Fruit fly (Drosophila melanogaster) whole organism, embryonic: ENCODE results near the gene CG7963.
A peak's percentile ranks its signal among the peaks of the same experiment; 100 is the strongest.

Experiments used
- ATbp ChIP-seq: fragments of 200-800 bp; sonication (Bioruptor generic); optimal IDR thresholded peaks from 2 replicates; lab custom pipeline; 2017; ENCODE audit warnings: missing biosample characterization, mild to moderate bottlenecking, missing genetic modification characterization, missing genetic modification reagents
- Ada2b ChIP-seq: fragments of 200-800 bp; sonication (Bioruptor generic); IDR thresholded peaks from 2 replicates; pipeline ENCODE4 v1.3.6; 2022; ENCODE audit warnings: missing biosample characterization, missing genetic modification characterization
- Adf1 ChIP-seq: fragments of 200-800 bp; sonication (Bioruptor generic); IDR thresholded peaks from 2 replicates; pipeline ENCODE4 v1.3.6; 2022; ENCODE audit warnings: missing biosample characterization, missing genetic modification characterization
- Antp ChIP-seq: fragments of 200-800 bp; sonication (Bioruptor generic); optimal IDR thresholded peaks from 3 replicates; lab custom pipeline; 2016; ENCODE audit warnings: missing biosample characterization, missing genetic modification characterization
- CG12659 ChIP-seq: fragments of 200-800 bp; sonication (Bioruptor generic); optimal IDR thresholded peaks from 3 replicates; lab custom pipeline; 2017; ENCODE audit warnings: mild to moderate bottlenecking, missing biosample characterization, missing genetic modification reagents, missing genetic modification characterization
- CG14667 ChIP-seq: fragments of 200-800 bp; sonication (Bioruptor generic); IDR thresholded peaks from 2 replicates; pipeline ENCODE4 v1.3.6; 2022; ENCODE audit warnings: missing biosample characterization, missing genetic modification characterization
- CG14710 ChIP-seq: fragments of 200-800 bp; sonication (Bioruptor generic); optimal IDR thresholded peaks from 3 replicates; lab custom pipeline; 2019; ENCODE audit warnings: missing biosample characterization, mild to moderate bottlenecking, missing genetic modification characterization, moderate library complexity
- CG15011 ChIP-seq: fragments of 200-800 bp; sonication (Bioruptor generic); optimal IDR thresholded peaks from 3 replicates; lab custom pipeline; 2018; ENCODE audit warnings: missing biosample characterization, mild to moderate bottlenecking, missing genetic modification characterization
- CG17186 ChIP-seq: fragments of 200-800 bp; sonication (Bioruptor generic); optimal IDR thresholded peaks from 3 replicates; lab custom pipeline; 2017; ENCODE audit warnings: missing biosample characterization, missing genetic modification reagents, missing genetic modification characterization
- CG17612 ChIP-seq: fragments of 200-800 bp; sonication (Bioruptor generic); IDR thresholded peaks from 2 replicates; pipeline ENCODE4 v1.3.6; 2022; ENCODE audit warnings: missing biosample characterization, missing genetic modification characterization
- CG1792 ChIP-seq: fragments of 200-800 bp; sonication (Bioruptor generic); optimal IDR thresholded peaks from 2 replicates; lab custom pipeline; 2016; ENCODE audit warnings: missing biosample characterization, missing genetic modification characterization
- CG2129 ChIP-seq: fragments of 200-800 bp; sonication (Bioruptor generic); IDR thresholded peaks from 2 replicates; pipeline ENCODE4 v1.3.6; 2022; ENCODE audit warnings: missing biosample characterization, missing genetic modification characterization; ENCODE audit not compliant: partially characterized antibody
- CG30431 ChIP-seq: fragments of 200-800 bp; sonication (Bioruptor generic); optimal IDR thresholded peaks from 2 replicates; lab custom pipeline; 2017; ENCODE audit warnings: missing biosample characterization, missing genetic modification characterization
- CG31441 ChIP-seq: fragments of 200-800 bp; sonication (Bioruptor generic); IDR thresholded peaks from 2 replicates; pipeline ENCODE4 v1.3.6; 2022; ENCODE audit warnings: missing biosample characterization, missing genetic modification characterization
- CG4282 ChIP-seq: fragments of 200-800 bp; sonication (Bioruptor generic); optimal IDR thresholded peaks from 2 replicates; lab custom pipeline; 2016; ENCODE audit warnings: missing biosample characterization, missing genetic modification characterization
- CG6683 ChIP-seq: fragments of 200-800 bp; sonication (Bioruptor generic); optimal IDR thresholded peaks from 2 replicates; lab custom pipeline; 2017; ENCODE audit warnings: missing biosample characterization, mild to moderate bottlenecking, missing genetic modification characterization, missing genetic modification reagents
- CG8924 ChIP-seq: fragments of 200-800 bp; optimal IDR thresholded peaks from 3 replicates; lab custom pipeline; 2019; ENCODE audit warnings: missing biosample characterization, mild to moderate bottlenecking, missing genetic modification characterization, moderate library complexity
- CG9727 ChIP-seq: fragments of 200-800 bp; sonication (Bioruptor generic); optimal IDR thresholded peaks from 3 replicates; lab custom pipeline; 2017; ENCODE audit warnings: missing biosample characterization, mild to moderate bottlenecking, missing genetic modification characterization
- CTCF ChIP-seq: fragments of 200-800 bp; sonication (Bioruptor generic); optimal IDR thresholded peaks from 2 replicates; lab custom pipeline; 2017; ENCODE audit warnings: missing biosample characterization, mild to moderate bottlenecking, missing genetic modification characterization, moderate library complexity
- Dbx ChIP-seq: fragments of 200-800 bp; sonication (Bioruptor generic); IDR thresholded peaks from 3 replicates; pipeline ENCODE4 v1.3.6; 2022; ENCODE audit warnings: missing biosample characterization, missing genetic modification characterization
- GATAe ChIP-seq: fragments of 200-800 bp; sonication (Bioruptor generic); conservative IDR thresholded peaks from 2 replicates; pipeline ENCODE4 v1.3.6; 2022; ENCODE audit warnings: missing biosample characterization, missing genetic modification characterization
- HLH3B ChIP-seq: fragments of 200-800 bp; sonication (Bioruptor generic); IDR thresholded peaks from 2 replicates; pipeline ENCODE4 v1.3.6; 2022; ENCODE audit warnings: missing biosample characterization, missing genetic modification characterization
- Lpt ChIP-seq: fragments of >200 bp; optimal IDR thresholded peaks from 2 replicates; lab custom pipeline; 2018; ENCODE audit warnings: missing biosample characterization, missing genetic modification characterization
- MESR4 ChIP-seq: fragments of 200-800 bp; sonication (Bioruptor generic); optimal IDR thresholded peaks from 2 replicates; lab custom pipeline; 2018; ENCODE audit warnings: missing biosample characterization, mild to moderate bottlenecking, missing genetic modification characterization, moderate library complexity
- Mad ChIP-seq: fragments of 200-800 bp; sonication (Bioruptor generic); optimal IDR thresholded peaks from 2 replicates; lab custom pipeline; 2016; ENCODE audit warnings: missing biosample characterization, missing genetic modification characterization
- Nf-YB ChIP-seq: fragments of 200-800 bp; sonication (Bioruptor generic); optimal IDR thresholded peaks from 3 replicates; lab custom pipeline; 2019; ENCODE audit warnings: missing biosample characterization, mild to moderate bottlenecking, missing genetic modification characterization, moderate library complexity
- PHDP ChIP-seq: fragments of 200-800 bp; sonication (Bioruptor generic); optimal IDR thresholded peaks from 3 replicates; lab custom pipeline; 2018; ENCODE audit warnings: missing biosample characterization, mild to moderate bottlenecking, missing genetic modification characterization, moderate library complexity
- Sry-δ ChIP-seq: fragments of 200-800 bp; sonication (Bioruptor generic); optimal IDR thresholded peaks from 2 replicates; lab custom pipeline; 2016; ENCODE audit warnings: missing biosample characterization, missing genetic modification characterization
- TFAM ChIP-seq: fragments of 200-800 bp; sonication (Bioruptor generic); optimal IDR thresholded peaks from 2 replicates; lab custom pipeline; 2017; ENCODE audit warnings: missing biosample characterization, missing genetic modification characterization, inconsistent platforms
- Trl ChIP-seq, 3 experiments: fragments of >200 bp in 2 of 3; fragments of 200-800 bp in 1 of 3; sonication (Bioruptor generic) in 1 of 3; optimal IDR thresholded peaks; 2 replicates in 1 of 3; 3 replicates in 2 of 3; lab custom pipeline; 2016 to 2017; ENCODE audit warnings: missing biosample characterization in 1 of 3, missing genetic modification characterization in 1 of 3
- amos ChIP-seq: fragments of 200-800 bp; sonication (Bioruptor generic); IDR thresholded peaks from 2 replicates; pipeline ENCODE4 v1.3.6; 2022; ENCODE audit warnings: missing biosample characterization, missing genetic modification characterization; ENCODE audit not compliant: partially characterized antibody
- bab2 ChIP-seq: fragments of 200-800 bp; sonication (Bioruptor generic); optimal IDR thresholded peaks from 2 replicates; lab custom pipeline; 2016; ENCODE audit warnings: missing biosample characterization, missing genetic modification characterization
- bowl ChIP-seq: fragments of 200-800 bp; sonication (Bioruptor generic); IDR thresholded peaks from 2 replicates; pipeline ENCODE4 v1.3.6; 2022; ENCODE audit warnings: missing biosample characterization, missing genetic modification characterization
- dmrt11E ChIP-seq: fragments of 200-800 bp; sonication (Bioruptor generic); optimal IDR thresholded peaks from 3 replicates; lab custom pipeline; 2018; ENCODE audit warnings: missing biosample characterization, mild to moderate bottlenecking, missing genetic modification characterization, moderate library complexity
- exex ChIP-seq: fragments of 200-800 bp; sonication (Bioruptor generic); optimal IDR thresholded peaks from 4 replicates; lab custom pipeline; 2018; ENCODE audit warnings: missing biosample characterization, mild to moderate bottlenecking, missing genetic modification characterization, moderate library complexity
- gcm2 ChIP-seq: fragments of 200-800 bp; sonication (Bioruptor generic); optimal IDR thresholded peaks from 2 replicates; lab custom pipeline; 2016; ENCODE audit warnings: missing biosample characterization, missing genetic modification characterization
- her ChIP-seq: fragments of 200-800 bp; sonication (Bioruptor generic); optimal IDR thresholded peaks from 2 replicates; lab custom pipeline; 2016; ENCODE audit warnings: missing biosample characterization, missing genetic modification characterization
- lmd ChIP-seq: fragments of 200-800 bp; sonication (Bioruptor generic); IDR thresholded peaks from 2 replicates; pipeline ENCODE4 v1.3.6; 2022; ENCODE audit warnings: missing biosample characterization, missing genetic modification characterization
- luna ChIP-seq: fragments of 200-800 bp; sonication (Bioruptor generic); optimal IDR thresholded peaks from 2 replicates; lab custom pipeline; 2016; ENCODE audit warnings: missing biosample characterization, missing genetic modification characterization
- nom ChIP-seq: fragments of 200-800 bp; sonication (Bioruptor generic); optimal IDR thresholded peaks from 2 replicates; lab custom pipeline; 2017; ENCODE audit warnings: missing biosample characterization, missing genetic modification characterization, mild to moderate bottlenecking, moderate library complexity, missing genetic modification reagents
- oc ChIP-seq: fragments of 200-800 bp; sonication (Bioruptor generic); optimal IDR thresholded peaks from 2 replicates; lab custom pipeline; 2018; ENCODE audit warnings: missing biosample characterization, mild to moderate bottlenecking, missing genetic modification characterization, moderate library complexity
- pita ChIP-seq: fragments of 200-800 bp; sonication (Bioruptor generic); optimal IDR thresholded peaks from 2 replicates; lab custom pipeline; 2017; ENCODE audit warnings: missing biosample characterization, mild to moderate bottlenecking, missing genetic modification characterization
- repo ChIP-seq: fragments of 200-800 bp; sonication (Bioruptor generic); optimal IDR thresholded peaks from 2 replicates; lab custom pipeline; 2016; ENCODE audit warnings: missing biosample characterization, missing genetic modification characterization
- row ChIP-seq: fragments of 200-800 bp; sonication (Bioruptor generic); IDR thresholded peaks from 3 replicates; pipeline ENCODE4 v1.3.6; 2022; ENCODE audit warnings: missing biosample characterization, missing genetic modification characterization
- slp2 ChIP-seq: fragments of 200-800 bp; sonication (Bioruptor generic); optimal IDR thresholded peaks from 2 replicates; lab custom pipeline; 2016; ENCODE audit warnings: missing biosample characterization, missing genetic modification characterization
- stc ChIP-seq: fragments of 200-800 bp; sonication (Bioruptor generic); IDR thresholded peaks from 2 replicates; pipeline ENCODE4 v1.3.6; 2022; ENCODE audit warnings: missing biosample characterization, missing genetic modification characterization
- tap ChIP-seq: fragments of 200-800 bp; optimal IDR thresholded peaks from 3 replicates; lab custom pipeline; 2019; ENCODE audit warnings: missing biosample characterization, mild to moderate bottlenecking, missing genetic modification characterization, moderate library complexity
- tin ChIP-seq: fragments of 200-800 bp; sonication (Bioruptor generic); optimal IDR thresholded peaks from 3 replicates; lab custom pipeline; 2016; ENCODE audit warnings: missing biosample characterization, missing genetic modification characterization
- z ChIP-seq: fragments of 200-800 bp; sonication (Bioruptor generic); IDR thresholded peaks from 3 replicates; pipeline ENCODE4 v1.3.6; 2022; ENCODE audit warnings: missing biosample characterization, missing genetic modification characterization
- zen2 ChIP-seq: fragments of 200-800 bp; sonication (Bioruptor generic); IDR thresholded peaks from 3 replicates; pipeline ENCODE4 v1.3.6; 2022; ENCODE audit warnings: missing biosample characterization, missing genetic modification characterization; ENCODE audit not compliant: partially characterized antibody

Gene CG7963

dm6 chr3R:8316344-8317105, 46.1 kb upstream of the CG7963 start, which contains the start of gene Coq2 (continued):
- no peak for TF ChIP-seq luna (GFP tag; lab: Kevin White, UChicago)
- TF ChIP-seq oc (tag; lab: Kevin White, UChicago), result no peak
- no peak for TF ChIP-seq CG4282 (GFP tag; lab: Kevin White, UChicago)
- no peak for TF ChIP-seq stc (GFP tag; lab: Robert Waterston, UW)
- TF ChIP-seq Ada2b, result no peak
- TF ChIP-seq CG17186 (GFP tag; lab: Kevin White, UChicago), result no peak
- peak; percentile 52 for TF ChIP-seq MESR4
- TF ChIP-seq ATbp (GFP tag; lab: Kevin White, UChicago), result no peak
- no peak for TF ChIP-seq HLH3B (GFP tag; lab: Robert Waterston, UW)
- TF ChIP-seq zen2 (GFP tag; lab: Robert Waterston, UW), result no peak
- no peak for TF ChIP-seq CG30431
- no peak for TF ChIP-seq CG9727 (GFP tag; lab: Kevin White, UChicago)
- no peak for TF ChIP-seq CG14667 (GFP tag; lab: Robert Waterston, UW)
- TF ChIP-seq CG14710 (tag; lab: Kevin White, UChicago), result peak; percentile 29
- TF ChIP-seq Sry-δ (GFP tag; lab: Kevin White, UChicago), result peak; percentile 44
- TF ChIP-seq CG6683 (GFP tag; lab: Kevin White, UChicago), result no peak
- TF ChIP-seq CG31441 (GFP tag; lab: Robert Waterston, UW), result no peak
- peak; percentile 28; the same call in 1 of the 3 replicates for TF ChIP-seq row (GFP tag; lab: Robert Waterston, UW)
- TF ChIP-seq Antp (GFP tag; lab: Kevin White, UChicago), result no peak
- no peak for TF ChIP-seq CG8924
- TF ChIP-seq Adf1 (GFP tag; lab: Robert Waterston, UW), result no peak
- TF ChIP-seq lmd (GFP tag; lab: Robert Waterston, UW), result no peak
- TF ChIP-seq Lpt (GFP tag; lab: Kevin White, UChicago), result no peak
- no peak for TF ChIP-seq repo (GFP tag; lab: Kevin White, UChicago)
- no peak for TF ChIP-seq her (GFP tag; lab: Kevin White, UChicago)
- TF ChIP-seq GATAe, result peak; percentile 24; the same call in 1 of the 2 replicates
- no peak for TF ChIP-seq z (GFP tag; lab: Robert Waterston, UW)
- TF ChIP-seq bab2, result no peak
- TF ChIP-seq Mad (GFP tag; lab: Kevin White, UChicago), result no peak
- TF ChIP-seq nom (GFP tag; lab: Kevin White, UChicago), result no peak
- no peak for TF ChIP-seq slp2 (GFP tag; lab: Kevin White, UChicago)
- TF ChIP-seq CG15011 (GFP tag; lab: Kevin White, UChicago), result no peak
- no peak for TF ChIP-seq gcm2 (GFP tag; lab: Kevin White, UChicago)
- peak; percentile 15 for TF ChIP-seq pita (GFP tag; lab: Kevin White, UChicago)
- TF ChIP-seq CG17612 (GFP tag; lab: Robert Waterston, UW), result no peak
- TF ChIP-seq Trl (optimal IDR thresholded peaks at IDR 0.05; lab: Kevin White, UChicago), result peak in 1 of 2 experiments; percentile 4
- no peak for TF ChIP-seq Trl (GFP tag; optimal IDR thresholded peaks at IDR 0.05; lab: Kevin White, UChicago)
- no peak for TF ChIP-seq CG2129
- no peak for TF ChIP-seq tin (GFP tag; lab: Kevin White, UChicago)
- TF ChIP-seq dmrt11E (tag; lab: Kevin White, UChicago), result no peak
- no peak for TF ChIP-seq amos (GFP tag; lab: Robert Waterston, UW)
- TF ChIP-seq CTCF (GFP tag; lab: Kevin White, UChicago), result peak; percentile 53
- no peak for TF ChIP-seq PHDP (tag; lab: Kevin White, UChicago)
- no peak for TF ChIP-seq tap (tag; lab: Kevin White, UChicago)
- no peak for TF ChIP-seq TFAM (GFP tag; lab: Kevin White, UChicago)
- TF ChIP-seq Dbx (GFP tag; lab: Robert Waterston, UW), result 0 out of 3 replicates have a peak, but pooled peaks have one; percentile 13
- peak; percentile 25 for TF ChIP-seq CG12659 (GFP tag; lab: Kevin White, UChicago)
- no peak for TF ChIP-seq bowl
- TF ChIP-seq Nf-YB (GFP tag; lab: Kevin White, UChicago), result peak; percentile 14
- no peak for TF ChIP-seq exex
- no peak for TF ChIP-seq CG1792 (GFP tag; lab: Kevin White, UChicago)
